Worm (Caenorhabditis elegans): ENCODE data around the gene ZK686.6.

ce11 chrIII:7762250-7762649, 10.6 kb downstream of the ZK686.6 start:
- TF ChIP-seq ztf-29 (GFP tag; IDR thresholded peaks at IDR 0.05) (no peak), ref-1 (GFP tag; conservative IDR thresholded peaks at IDR 0.05) (no peak), med-1 (GFP tag; optimal IDR thresholded peaks at IDR 0.05; ENCODE audit: insufficient read depth) (no peak), klf-2 (GFP tag; conservative IDR thresholded peaks at IDR 0.05) (no peak), flt-1 (GFP tag; IDR thresholded peaks at IDR 0.05) (no peak), tab-1 (GFP tag; IDR thresholded peaks at IDR 0.05) (no peak)

All from whole organism, midembryonic.